Worm (Caenorhabditis elegans): ENCODE measurements around the gene F57C12.6.

- TF ChIP-seq W03F9.2 (tag; optimal IDR thresholded peaks at IDR 0.05) (no peak), him-1 (tag; optimal IDR thresholded peaks at IDR 0.05) (no peak)
Observed at ce11 chrX:553420-553819, 355 bp downstream of the F57C12.6 start.
